Fruit fly (Drosophila melanogaster) whole organism, embryonic: ENCODE data around the gene meso18E.

Source experiments
- Aef1 ChIP-seq: fragments of 200-800 bp; sonication (Bioruptor generic); IDR thresholded peaks from 3 replicates; pipeline ENCODE4 v1.3.6; 2022; ENCODE audit warnings: missing biosample characterization, missing genetic modification characterization
- Atf3 ChIP-seq: fragments of 200-800 bp; sonication (Bioruptor generic); optimal IDR thresholded peaks from 3 replicates; lab custom pipeline; 2016; ENCODE audit warnings: missing biosample characterization, missing genetic modification characterization
- B-H2 ChIP-seq: fragments of 200-800 bp; sonication (Bioruptor generic); optimal IDR thresholded peaks from 2 replicates; lab custom pipeline; 2018; ENCODE audit warnings: missing biosample characterization, mild to moderate bottlenecking, missing genetic modification characterization
- CG10209 ChIP-seq: fragments of 200-800 bp; sonication (Bioruptor generic); optimal IDR thresholded peaks from 3 replicates; lab custom pipeline; 2017; ENCODE audit warnings: missing biosample characterization, mild to moderate bottlenecking, missing genetic modification characterization, missing genetic modification reagents
- CG11398 ChIP-seq: fragments of 200-800 bp; sonication (Bioruptor generic); optimal IDR thresholded peaks from 2 replicates; lab custom pipeline; 2016; ENCODE audit warnings: missing biosample characterization, missing genetic modification characterization
- CG11723 ChIP-seq: fragments of 200-800 bp; sonication (Bioruptor generic); optimal IDR thresholded peaks from 2 replicates; lab custom pipeline; 2017; ENCODE audit warnings: missing biosample characterization, mild to moderate bottlenecking, missing genetic modification characterization
- CG12104 ChIP-seq: fragments of 200-800 bp; sonication (Bioruptor generic); optimal IDR thresholded peaks from 3 replicates; lab custom pipeline; 2016; ENCODE audit warnings: missing biosample characterization, missing genetic modification characterization
- CG13123 ChIP-seq: fragments of 200-800 bp; sonication (Bioruptor generic); optimal IDR thresholded peaks from 2 replicates; lab custom pipeline; 2016; ENCODE audit warnings: missing biosample characterization, missing genetic modification characterization
- CG13287 ChIP-seq: fragments of 200-800 bp; sonication (Bioruptor generic); IDR thresholded peaks from 2 replicates; pipeline ENCODE4 v1.3.6; 2022; ENCODE audit warnings: missing biosample characterization, missing genetic modification characterization; ENCODE audit not compliant: partially characterized antibody
- CG16863 ChIP-seq: fragments of 200-800 bp; sonication (Bioruptor generic); optimal IDR thresholded peaks from 3 replicates; lab custom pipeline; 2016; ENCODE audit warnings: missing biosample characterization, missing genetic modification characterization
- CG2678 ChIP-seq: fragments of 200-800 bp; sonication (Bioruptor generic); optimal IDR thresholded peaks from 3 replicates; lab custom pipeline; 2019; ENCODE audit warnings: missing biosample characterization, mild to moderate bottlenecking, missing genetic modification characterization, moderate library complexity
- CG30431 ChIP-seq: fragments of 200-800 bp; sonication (Bioruptor generic); optimal IDR thresholded peaks from 2 replicates; lab custom pipeline; 2017; ENCODE audit warnings: missing biosample characterization, missing genetic modification characterization
- CG32532 ChIP-seq: fragments of 200-800 bp; sonication (Bioruptor generic); IDR thresholded peaks from 2 replicates; pipeline ENCODE4 v1.3.6; 2022; ENCODE audit warnings: missing biosample characterization, missing genetic modification characterization
- CG33213 ChIP-seq: fragments of 200-800 bp; sonication (Bioruptor generic); optimal IDR thresholded peaks from 3 replicates; lab custom pipeline; 2016; ENCODE audit warnings: missing biosample characterization, missing genetic modification characterization
- CG7556 ChIP-seq: fragments of 200-800 bp; sonication (Bioruptor generic); optimal IDR thresholded peaks from 2 replicates; lab custom pipeline; 2017; ENCODE audit warnings: missing biosample characterization, mild to moderate bottlenecking, missing genetic modification characterization
- CG7786 ChIP-seq: fragments of 200-800 bp; sonication (Bioruptor generic); optimal IDR thresholded peaks from 2 replicates; lab custom pipeline; 2016; ENCODE audit warnings: missing biosample characterization, missing genetic modification characterization
- CG7963 ChIP-seq: fragments of 200-800 bp; sonication (Bioruptor generic); IDR thresholded peaks from 3 replicates; pipeline ENCODE4 v1.3.6; 2022; ENCODE audit warnings: missing biosample characterization, missing genetic modification characterization; ENCODE audit not compliant: partially characterized antibody
- CG8388 ChIP-seq: fragments of 200-800 bp; sonication (Bioruptor generic); optimal IDR thresholded peaks from 2 replicates; lab custom pipeline; 2019; ENCODE audit warnings: missing biosample characterization, mild to moderate bottlenecking, missing genetic modification characterization, moderate library complexity
- CG9817 ChIP-seq: fragments of 200-800 bp; sonication (Bioruptor generic); optimal IDR thresholded peaks from 2 replicates; lab custom pipeline; 2018; ENCODE audit warnings: missing biosample characterization, mild to moderate bottlenecking, missing genetic modification characterization, moderate library complexity
- Dek ChIP-seq: fragments of 200-800 bp; sonication (Bioruptor generic); optimal IDR thresholded peaks from 3 replicates; lab custom pipeline; 2019; ENCODE audit warnings: missing biosample characterization, mild to moderate bottlenecking, missing genetic modification characterization, moderate library complexity
- Dip3 ChIP-seq: fragments of 200-800 bp; sonication (Bioruptor generic); optimal IDR thresholded peaks from 3 replicates; lab custom pipeline; 2016; ENCODE audit warnings: missing biosample characterization, missing genetic modification characterization
- Doc2 ChIP-seq: fragments of 200-800 bp; sonication (Bioruptor generic); IDR thresholded peaks from 2 replicates; pipeline ENCODE4 v1.3.6; 2022; ENCODE audit warnings: missing biosample characterization, missing genetic modification characterization
- ERR ChIP-seq: fragments of 200-800 bp; sonication (Bioruptor generic); optimal IDR thresholded peaks from 2 replicates; lab custom pipeline; 2016; ENCODE audit warnings: missing biosample characterization, missing genetic modification characterization
- Elba2 ChIP-seq: fragments of 200-800 bp; sonication (Bioruptor generic); optimal IDR thresholded peaks from 3 replicates; lab custom pipeline; 2016; ENCODE audit warnings: missing biosample characterization, missing genetic modification characterization
- Fer3 ChIP-seq: fragments of 200-800 bp; sonication (Bioruptor generic); optimal IDR thresholded peaks from 2 replicates; lab custom pipeline; 2018; ENCODE audit warnings: missing biosample characterization, mild to moderate bottlenecking, missing genetic modification characterization, moderate library complexity
- Gug ChIP-seq: fragments of 200-800 bp; sonication (Bioruptor generic); IDR thresholded peaks from 4 replicates; pipeline ENCODE4 v1.3.6; 2022; ENCODE audit warnings: missing biosample characterization, missing genetic modification characterization
- Hmx ChIP-seq: fragments of 200-800 bp; sonication (Bioruptor generic); optimal IDR thresholded peaks from 2 replicates; lab custom pipeline; 2016; ENCODE audit warnings: missing biosample characterization, missing genetic modification characterization
- Kr ChIP-seq: fragments of 200-800 bp; sonication (Bioruptor generic); optimal IDR thresholded peaks from 2 replicates; lab custom pipeline; 2017; ENCODE audit warnings: missing biosample characterization, mild to moderate bottlenecking, missing genetic modification characterization
- Meics ChIP-seq: fragments of 200-800 bp; sonication (Bioruptor generic); optimal IDR thresholded peaks from 2 replicates; lab custom pipeline; 2017; ENCODE audit warnings: missing biosample characterization, mild to moderate bottlenecking, missing genetic modification characterization
- NC2β ChIP-seq: fragments of 200-800 bp; sonication (Bioruptor generic); optimal IDR thresholded peaks from 2 replicates; lab custom pipeline; 2016; ENCODE audit warnings: missing biosample characterization, missing genetic modification characterization
- Sin3A ChIP-seq: fragments of >200 bp; optimal IDR thresholded peaks from 2 replicates; lab custom pipeline; 2018
- Sox100B ChIP-seq: fragments of 200-800 bp; sonication (Bioruptor generic); optimal IDR thresholded peaks from 3 replicates; lab custom pipeline; 2018; ENCODE audit warnings: missing biosample characterization, mild to moderate bottlenecking, missing genetic modification characterization
- Sry-δ ChIP-seq: fragments of 200-800 bp; sonication (Bioruptor generic); optimal IDR thresholded peaks from 2 replicates; lab custom pipeline; 2016; ENCODE audit warnings: missing biosample characterization, missing genetic modification characterization
- ap ChIP-seq: fragments of 200-800 bp; sonication (Bioruptor generic); IDR thresholded peaks from 2 replicates; pipeline ENCODE4 v1.3.6; 2022; ENCODE audit warnings: missing biosample characterization, missing genetic modification characterization
- croc ChIP-seq: fragments of 200-800 bp; sonication (Bioruptor generic); conservative IDR thresholded peaks from 3 replicates; pipeline ENCODE4 v1.3.6; 2022; ENCODE audit warnings: missing biosample characterization, missing genetic modification characterization
- crp ChIP-seq, 2 experiments: fragments of 200-800 bp; sonication (Bioruptor generic); optimal IDR thresholded peaks; 2 replicates in 1 of 2; 3 replicates in 1 of 2; lab custom pipeline; 2017; ENCODE audit warnings: missing biosample characterization in 2 of 2, missing genetic modification characterization in 2 of 2, mild to moderate bottlenecking in 1 of 2, moderate library complexity in 1 of 2
- disco-r ChIP-seq: fragments of 200-800 bp; sonication (Bioruptor generic); optimal IDR thresholded peaks from 2 replicates; lab custom pipeline; 2016; ENCODE audit warnings: missing biosample characterization, missing genetic modification characterization
- ewg ChIP-seq: fragments of 200-800 bp; sonication (Bioruptor generic); optimal IDR thresholded peaks from 3 replicates; lab custom pipeline; 2017; ENCODE audit warnings: mild to moderate bottlenecking, missing biosample characterization, missing genetic modification reagents, missing genetic modification characterization
- gce ChIP-seq: fragments of 200-800 bp; sonication (Bioruptor generic); IDR thresholded peaks from 3 replicates; pipeline ENCODE4 v1.3.6; 2022; ENCODE audit warnings: missing biosample characterization, missing genetic modification characterization
- gcm2 ChIP-seq: fragments of 200-800 bp; sonication (Bioruptor generic); optimal IDR thresholded peaks from 2 replicates; lab custom pipeline; 2016; ENCODE audit warnings: missing biosample characterization, missing genetic modification characterization
- gfzf ChIP-seq: fragments of 200-800 bp; sonication (Bioruptor generic); optimal IDR thresholded peaks from 2 replicates; lab custom pipeline; 2016; ENCODE audit warnings: missing biosample characterization, mild to moderate bottlenecking, missing genetic modification characterization, moderate library complexity
- hb ChIP-seq: fragments of 200-800 bp; sonication (Bioruptor generic); IDR thresholded peaks from 3 replicates; pipeline ENCODE4 v1.3.6; 2022; ENCODE audit warnings: missing biosample characterization, missing genetic modification characterization; ENCODE audit not compliant: partially characterized antibody
- insv ChIP-seq, 2 experiments: fragments of 200-800 bp; sonication (Bioruptor generic); optimal IDR thresholded peaks; 3 replicates each; lab custom pipeline; 2016 to 2018; ENCODE audit warnings: missing biosample characterization in 2 of 2, missing genetic modification characterization in 2 of 2
- pho ChIP-seq: fragments of 200-800 bp; sonication (Bioruptor generic); optimal IDR thresholded peaks from 2 replicates; lab custom pipeline; 2016; ENCODE audit warnings: missing biosample characterization, missing genetic modification characterization
- pzg ChIP-seq: fragments of 200-800 bp; sonication (Bioruptor generic); optimal IDR thresholded peaks from 3 replicates; lab custom pipeline; 2018; ENCODE audit warnings: missing biosample characterization, mild to moderate bottlenecking, missing genetic modification characterization, moderate library complexity
- sim ChIP-seq: fragments of 200-800 bp; sonication (Bioruptor generic); IDR thresholded peaks from 2 replicates; pipeline ENCODE4 v1.3.6; 2022; ENCODE audit warnings: missing biosample characterization, missing genetic modification characterization
- tup ChIP-seq: fragments of 200-800 bp; sonication (Bioruptor generic); optimal IDR thresholded peaks from 2 replicates; lab custom pipeline; 2016; ENCODE audit warnings: missing biosample characterization, mild to moderate bottlenecking, missing genetic modification characterization, moderate library complexity
- unc-4 ChIP-seq: fragments of 200-800 bp; sonication (Bioruptor generic); IDR thresholded peaks from 2 replicates; pipeline ENCODE4 v1.3.6; 2022; ENCODE audit warnings: missing biosample characterization, missing genetic modification characterization; ENCODE audit not compliant: partially characterized antibody
- vvl ChIP-seq: fragments of 200-800 bp; sonication (Bioruptor generic); IDR thresholded peaks from 2 replicates; pipeline ENCODE4 v1.3.6; 2022; ENCODE audit warnings: missing biosample characterization, missing genetic modification characterization
- wdn ChIP-seq: fragments of 200-800 bp; sonication (Bioruptor generic); IDR thresholded peaks from 2 replicates; pipeline ENCODE4 v1.3.6; 2022; ENCODE audit warnings: missing biosample characterization, missing genetic modification characterization
- zf30C ChIP-seq: fragments of 200-800 bp; sonication (Bioruptor generic); optimal IDR thresholded peaks from 3 replicates; lab custom pipeline; 2018; ENCODE audit warnings: missing biosample characterization, mild to moderate bottlenecking, missing genetic modification characterization

Gene meso18E

DNA sequence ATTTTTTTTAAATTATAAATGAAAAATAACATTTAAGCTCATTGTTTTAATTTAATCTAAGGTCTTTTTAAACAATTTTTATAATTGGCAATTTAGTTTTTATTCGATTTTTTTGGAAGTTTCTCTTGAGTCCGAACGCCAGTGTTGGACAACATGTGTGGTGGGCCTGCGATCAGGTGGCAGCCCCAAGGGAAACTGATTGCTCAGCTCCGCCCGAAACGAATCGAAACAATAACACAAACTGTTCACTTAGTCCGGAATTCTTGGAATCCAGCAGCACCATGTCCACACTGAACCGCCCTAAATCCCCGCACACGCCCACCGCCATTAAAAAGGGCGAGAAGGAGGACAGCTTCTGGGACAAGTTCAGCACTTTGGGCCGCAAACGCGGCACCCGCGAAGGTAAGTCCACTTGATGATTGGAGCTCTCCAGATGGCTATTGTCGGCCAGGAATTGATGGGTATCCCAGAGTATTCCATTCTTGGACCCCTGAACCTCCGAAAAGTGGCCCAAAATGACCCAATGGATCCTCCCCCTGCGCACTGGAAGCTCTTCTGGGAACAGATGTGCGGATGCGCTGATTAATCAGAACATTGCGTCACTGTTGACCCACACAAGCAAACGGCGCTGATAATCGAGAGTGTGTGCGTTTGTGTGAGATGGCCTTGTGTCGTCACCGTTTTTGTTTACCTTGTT lies 33.2 kb upstream of the meso18E start, which contains the start of gene parvin (continued):
- TF ChIP-seq Gug (GFP tag; lab: Robert Waterston, UW) (no peak), CG7963 (GFP tag; lab: Robert Waterston, UW) (no peak), CG8388 (GFP tag; lab: Kevin White, UChicago) (no peak), insv (GFP tag; optimal IDR thresholded peaks at IDR 0.05; lab: Kevin White, UChicago) (no peak), pho (GFP tag; lab: Kevin White, UChicago) (no peak), Meics (GFP tag; lab: Kevin White, UChicago) (no peak), disco-r (no peak), CG10209 (GFP tag; lab: Kevin White, UChicago) (no peak), Kr (GFP tag; lab: Kevin White, UChicago) (no peak), croc (GFP tag; lab: Robert Waterston, UW) (no peak), CG9817 (tag; lab: Kevin White, UChicago) (no peak), crp (GFP tag; optimal IDR thresholded peaks at IDR 0.05; lab: Kevin White, UChicago) (no peak), tup (GFP tag; lab: Kevin White, UChicago) (no peak), CG7556 (GFP tag; lab: Kevin White, UChicago) (no peak), Sry-δ (GFP tag; lab: Kevin White, UChicago) (peak; percentile 56), CG11723 (GFP tag; lab: Kevin White, UChicago) (no peak), CG2678 (tag; lab: Kevin White, UChicago) (no peak), wdn (GFP tag; lab: Robert Waterston, UW) (no peak), zf30C (GFP tag; lab: Kevin White, UChicago) (no peak), ewg (no peak), Aef1 (GFP tag; lab: Robert Waterston, UW) (no peak), Elba2 (GFP tag; lab: Kevin White, UChicago) (no peak), Sin3A (lab: Kevin White, UChicago) (no peak), CG12104 (GFP tag; lab: Kevin White, UChicago) (no peak), Dek (tag; lab: Kevin White, UChicago) (no peak), Hmx (GFP tag; lab: Kevin White, UChicago) (no peak), NC2β (GFP tag; lab: Kevin White, UChicago) (no peak), CG16863 (GFP tag; lab: Kevin White, UChicago) (no peak), CG11398 (GFP tag; lab: Kevin White, UChicago) (no peak), sim (GFP tag; lab: Robert Waterston, UW) (no peak), B-H2 (GFP tag; lab: Kevin White, UChicago) (no peak), ERR (GFP tag; lab: Kevin White, UChicago) (no peak), CG30431 (GFP tag; lab: Kevin White, UChicago) (no peak), Atf3 (GFP tag; lab: Kevin White, UChicago) (no peak), CG7786 (GFP tag; lab: Kevin White, UChicago) (no peak), unc-4 (GFP tag; lab: Robert Waterston, UW) (peak; percentile 18; the same call in 1 of the 2 replicates), CG13287 (GFP tag; lab: Robert Waterston, UW) (peak; percentile 19; the same call in 1 of the 2 replicates), gce (no peak), vvl (no peak), Dip3 (GFP tag; lab: Kevin White, UChicago) (no peak), CG13123 (GFP tag; lab: Kevin White, UChicago) (no peak), Sox100B (GFP tag; lab: Kevin White, UChicago) (no peak), Doc2 (GFP tag; lab: Robert Waterston, UW) (no peak), gfzf (GFP tag; lab: Kevin White, UChicago) (no peak), gcm2 (GFP tag; lab: Kevin White, UChicago) (no peak), Fer3 (tag; lab: Kevin White, UChicago) (no peak), pzg (peak; percentile 37), ap (no peak), hb (GFP tag; lab: Robert Waterston, UW) (no peak), CG33213 (GFP tag; lab: Kevin White, UChicago) (no peak), CG32532 (GFP tag; lab: Robert Waterston, UW) (no peak)
